Worm (Caenorhabditis elegans) whole organism, L4 larva: Measurements from ENCODE around the gene Y56A3A.28.
"Not testable (repeated sequence)": the region's sequence is repeated elsewhere in the genome, so short reads cannot be mapped to it uniquely, and the experiment has no call there.

Source experiments
- ceh-28 ChIP-seq: fragments of 150-350 bp; optimal IDR thresholded peaks from 2 replicates; lab custom pipeline; 2014; ENCODE audit warnings: missing biosample characterization, missing genetic modification reagents, missing genetic modification characterization
- pqm-1 ChIP-seq: sonication (generic microtip); optimal IDR thresholded peaks from 2 replicates; lab custom pipeline; 2017; ENCODE audit warnings: missing biosample characterization, missing genetic modification characterization
- unc-62 ChIP-seq, 3 experiments: fragments of 150-350 bp in 1 of 3; sonication (generic microtip); optimal IDR thresholded peaks in 2 of 3; peaks in 1 of 3; 1 replicate in 1 of 3; 2 replicates in 2 of 3; lab custom pipeline; 2014 to 2017; ENCODE audit warnings: missing biosample characterization in 3 of 3, missing genetic modification characterization in 3 of 3, missing genetic modification reagents in 3 of 3, missing genotype in 1 of 3
- vab-7 ChIP-seq: fragments of 200-800 bp; sonication (Bioruptor generic); IDR thresholded peaks from 2 replicates; pipeline ENCODE4 v1.3.6; 2022; ENCODE audit warnings: missing genetic modification reagents, missing genetic modification characterization, missing compliant biosample characterization

ce11 chrIII:12005871-12006358 is 34.7 kb upstream of the Y56A3A.28 start:
- TF ChIP-seq unc-62 (GFP tag; optimal IDR thresholded peaks at IDR 0.05 in 1 of 2; lab: Kevin White, UChicago); unc-62 (tag; optimal IDR thresholded peaks at IDR 0.05; lab: Kevin White, UChicago); ceh-28 (tag; lab: Kevin White, UChicago); vab-7; pqm-1: not testable (repeated sequence)
